Worm (Caenorhabditis elegans) whole organism, L1 larva: ENCODE measurements around the gene Y39G8B.2.

Experiments
- C34B4.2 ChIP-seq: sonication (generic microtip); optimal IDR thresholded peaks from 2 replicates; lab custom pipeline; 2017; ENCODE audit warnings: mild to moderate bottlenecking, missing genetic modification characterization, missing compliant biosample characterization
- aly-2 ChIP-seq: fragments of 150-350 bp; optimal IDR thresholded peaks from 2 replicates; lab custom pipeline; 2014; ENCODE audit warnings: missing biosample characterization, missing genetic modification characterization
- blmp-1 ChIP-seq: fragments of 150-350 bp; optimal IDR thresholded peaks from 2 replicates; lab custom pipeline; 2014; ENCODE audit warnings: missing biosample characterization, missing genetic modification characterization
- fkh-10 ChIP-seq: sonication (generic microtip); optimal IDR thresholded peaks from 2 replicates; lab custom pipeline; 2017; ENCODE audit warnings: missing biosample characterization, missing genetic modification reagents, missing genetic modification characterization
- lin-39 ChIP-seq: fragments of 150-350 bp; optimal IDR thresholded peaks from 2 replicates; lab custom pipeline; 2014; ENCODE audit warnings: missing biosample characterization, missing genetic modification reagents, missing genetic modification characterization
- mdl-1 ChIP-seq, 2 experiments: fragments of 150-350 bp; optimal IDR thresholded peaks; 2 replicates each; lab custom pipeline; 2014 to 2017; ENCODE audit warnings: missing biosample characterization in 2 of 2, missing genetic modification characterization in 2 of 2, inconsistent platforms in 1 of 2
- nhr-28 ChIP-seq: fragments of 150-350 bp; optimal IDR thresholded peaks from 2 replicates; lab custom pipeline; 2014; ENCODE audit warnings: missing biosample characterization, missing genetic modification characterization
- nhr-77 ChIP-seq: fragments of 150-350 bp; optimal IDR thresholded peaks from 2 replicates; lab custom pipeline; 2014; ENCODE audit warnings: missing biosample characterization, missing genetic modification characterization
- nhr-84 ChIP-seq: sonication (generic microtip); optimal IDR thresholded peaks from 2 replicates; lab custom pipeline; 2017; ENCODE audit warnings: missing biosample characterization, missing genetic modification characterization
- pqm-1 ChIP-seq: sonication (generic microtip); optimal IDR thresholded peaks from 3 replicates; lab custom pipeline; 2017; ENCODE audit warnings: missing biosample characterization, missing genetic modification characterization
- snpc-4 ChIP-seq: fragments of 150-350 bp; optimal IDR thresholded peaks from 2 replicates; lab custom pipeline; 2014; ENCODE audit warnings: missing biosample characterization, missing genetic modification characterization
- unc-62 ChIP-seq: fragments of 150-350 bp; optimal IDR thresholded peaks from 2 replicates; lab custom pipeline; 2014; ENCODE audit warnings: missing biosample characterization, missing genetic modification reagents, missing genetic modification characterization

ce11 chrII:14010656-14011376 is 34.8 kb upstream of the Y39G8B.2 start, which contains the start of gene F01D5.8:
- TF ChIP-seq lin-39 (tag; lab: Kevin White, UChicago) (no peak), nhr-84 (tag; lab: Kevin White, UChicago) (no peak), unc-62 (no peak), snpc-4 (no peak), pqm-1 (tag; lab: Kevin White, UChicago) (no peak), fkh-10 (GFP tag; lab: Kevin White, UChicago) (no peak), aly-2 (tag; lab: Kevin White, UChicago) (no peak), blmp-1 (tag; lab: Kevin White, UChicago) (no peak), nhr-28 (tag; lab: Kevin White, UChicago) (no peak), nhr-77 (tag; lab: Kevin White, UChicago) (no peak), C34B4.2 (tag; lab: Kevin White, UChicago) (no peak), mdl-1 (tag; optimal IDR thresholded peaks at IDR 0.05; lab: Kevin White, UChicago) (no peak)
